Fruit fly (Drosophila melanogaster) whole organism, embryonic: ENCODE data around the gene Ctr9.
A peak's percentile ranks its signal among the peaks of the same experiment; 100 is the strongest.

Experiments used
- Ada2b ChIP-seq: fragments of 200-800 bp; sonication (Bioruptor generic); IDR thresholded peaks from 2 replicates; pipeline ENCODE4 v1.3.6; 2022; ENCODE audit warnings: missing biosample characterization, missing genetic modification characterization
- Asciz ChIP-seq: fragments of 200-800 bp; sonication (Bioruptor generic); optimal IDR thresholded peaks from 2 replicates; lab custom pipeline; 2017; ENCODE audit warnings: missing biosample characterization, mild to moderate bottlenecking, missing genetic modification characterization, missing genetic modification reagents
- CG10462 ChIP-seq: fragments of 200-800 bp; sonication (Bioruptor generic); optimal IDR thresholded peaks from 2 replicates; lab custom pipeline; 2016; ENCODE audit warnings: missing biosample characterization, missing genetic modification characterization
- CG12104 ChIP-seq: fragments of 200-800 bp; sonication (Bioruptor generic); optimal IDR thresholded peaks from 3 replicates; lab custom pipeline; 2016; ENCODE audit warnings: missing biosample characterization, missing genetic modification characterization
- CG13894 ChIP-seq: fragments of 200-800 bp; sonication (Bioruptor generic); optimal IDR thresholded peaks from 3 replicates; lab custom pipeline; 2018; ENCODE audit warnings: missing biosample characterization, mild to moderate bottlenecking, missing genetic modification characterization, moderate library complexity
- CG1529 ChIP-seq: fragments of 200-800 bp; sonication (Bioruptor generic); optimal IDR thresholded peaks from 3 replicates; lab custom pipeline; 2018; ENCODE audit warnings: missing biosample characterization, missing genetic modification characterization
- CG15601 ChIP-seq: fragments of 200-800 bp; sonication (Bioruptor generic); optimal IDR thresholded peaks from 3 replicates; lab custom pipeline; 2019; ENCODE audit warnings: missing biosample characterization, mild to moderate bottlenecking, missing genetic modification characterization, moderate library complexity
- CG2120 ChIP-seq: fragments of 200-800 bp; sonication (Bioruptor generic); optimal IDR thresholded peaks from 3 replicates; lab custom pipeline; 2016; ENCODE audit warnings: missing biosample characterization, missing genetic modification characterization
- CG2678 ChIP-seq: fragments of 200-800 bp; sonication (Bioruptor generic); optimal IDR thresholded peaks from 3 replicates; lab custom pipeline; 2019; ENCODE audit warnings: missing biosample characterization, mild to moderate bottlenecking, missing genetic modification characterization, moderate library complexity
- CG34224 ChIP-seq: fragments of 200-800 bp; sonication (Bioruptor generic); IDR thresholded peaks from 3 replicates; pipeline ENCODE4 v1.3.6; 2022; ENCODE audit warnings: missing biosample characterization, missing genetic modification characterization; ENCODE audit not compliant: partially characterized antibody
- CG42726 ChIP-seq: fragments of 200-800 bp; sonication (Bioruptor generic); IDR thresholded peaks from 2 replicates; pipeline ENCODE4 v1.3.6; 2022; ENCODE audit warnings: missing biosample characterization, missing genetic modification characterization; ENCODE audit not compliant: partially characterized antibody
- CG4404 ChIP-seq: fragments of 200-800 bp; sonication (Bioruptor generic); IDR thresholded peaks from 2 replicates; pipeline ENCODE4 v1.3.6; 2022; ENCODE audit warnings: missing biosample characterization, missing genetic modification characterization
- CG6765 ChIP-seq: fragments of 200-800 bp; sonication (Bioruptor generic); optimal IDR thresholded peaks from 3 replicates; lab custom pipeline; 2017; ENCODE audit warnings: missing biosample characterization, mild to moderate bottlenecking, missing genetic modification characterization
- CG6791 ChIP-seq: fragments of 200-800 bp; sonication (Bioruptor generic); IDR thresholded peaks from 3 replicates; pipeline ENCODE4 v1.3.6; 2022; ENCODE audit warnings: missing biosample characterization, missing genetic modification characterization; ENCODE audit not compliant: partially characterized antibody
- CG9932 ChIP-seq: fragments of 200-800 bp; sonication (Bioruptor generic); IDR thresholded peaks from 2 replicates; pipeline ENCODE4 v1.3.6; 2022; ENCODE audit warnings: missing biosample characterization, missing genetic modification characterization
- Chrac-16 ChIP-seq: fragments of 200-800 bp; sonication (Bioruptor generic); optimal IDR thresholded peaks from 3 replicates; lab custom pipeline; 2016; ENCODE audit warnings: missing biosample characterization, missing genetic modification characterization
- CrebB ChIP-seq: fragments of 200-800 bp; sonication (Bioruptor generic); optimal IDR thresholded peaks from 3 replicates; lab custom pipeline; 2018; ENCODE audit warnings: missing biosample characterization, mild to moderate bottlenecking, missing genetic modification characterization
- Fer1 ChIP-seq: fragments of 200-800 bp; sonication (Bioruptor generic); optimal IDR thresholded peaks from 2 replicates; lab custom pipeline; 2017; ENCODE audit warnings: missing biosample characterization, mild to moderate bottlenecking, missing genetic modification characterization
- HHEX ChIP-seq: fragments of 200-800 bp; sonication (Bioruptor generic); optimal IDR thresholded peaks from 3 replicates; lab custom pipeline; 2017; ENCODE audit warnings: missing biosample characterization, mild to moderate bottlenecking, missing genetic modification characterization, missing genetic modification reagents
- HLH3B ChIP-seq: fragments of 200-800 bp; sonication (Bioruptor generic); IDR thresholded peaks from 2 replicates; pipeline ENCODE4 v1.3.6; 2022; ENCODE audit warnings: missing biosample characterization, missing genetic modification characterization
- Mrtf ChIP-seq: fragments of 200-800 bp; sonication (Bioruptor generic); IDR thresholded peaks from 3 replicates; pipeline ENCODE4 v1.3.6; 2022; ENCODE audit warnings: missing biosample characterization, missing genetic modification characterization
- Nf-YA ChIP-seq: fragments of 200-800 bp; sonication (Bioruptor generic); IDR thresholded peaks from 2 replicates; pipeline ENCODE4 v1.3.6; 2022; ENCODE audit warnings: missing biosample characterization, missing genetic modification characterization
- Poxn ChIP-seq: fragments of 200-800 bp; sonication (Bioruptor generic); IDR thresholded peaks from 2 replicates; pipeline ENCODE4 v1.3.6; 2022; ENCODE audit warnings: missing biosample characterization, missing genetic modification characterization
- Spps ChIP-seq: fragments of 200-800 bp; sonication (Bioruptor generic); optimal IDR thresholded peaks from 2 replicates; lab custom pipeline; 2018; ENCODE audit warnings: missing biosample characterization, mild to moderate bottlenecking, missing genetic modification characterization
- Sry-β ChIP-seq: fragments of 200-800 bp; sonication (Bioruptor generic); optimal IDR thresholded peaks from 2 replicates; lab custom pipeline; 2018; ENCODE audit warnings: missing biosample characterization, mild to moderate bottlenecking, missing genetic modification characterization, moderate library complexity
- Xbp1 ChIP-seq: fragments of 200-800 bp; sonication (Bioruptor generic); optimal IDR thresholded peaks from 3 replicates; lab custom pipeline; 2016; ENCODE audit warnings: missing biosample characterization, mild to moderate bottlenecking, missing genetic modification characterization
- amos ChIP-seq: fragments of 200-800 bp; sonication (Bioruptor generic); IDR thresholded peaks from 2 replicates; pipeline ENCODE4 v1.3.6; 2022; ENCODE audit warnings: missing biosample characterization, missing genetic modification characterization; ENCODE audit not compliant: partially characterized antibody
- bab2 ChIP-seq: fragments of 200-800 bp; sonication (Bioruptor generic); optimal IDR thresholded peaks from 2 replicates; lab custom pipeline; 2016; ENCODE audit warnings: missing biosample characterization, missing genetic modification characterization
- caup ChIP-seq: fragments of 200-800 bp; sonication (Bioruptor generic); optimal IDR thresholded peaks from 3 replicates; lab custom pipeline; 2017; ENCODE audit warnings: missing biosample characterization, mild to moderate bottlenecking, missing genetic modification characterization, moderate library complexity; ENCODE audit not compliant: severe bottlenecking
- crc ChIP-seq: fragments of 200-800 bp; sonication (Bioruptor generic); optimal IDR thresholded peaks from 2 replicates; lab custom pipeline; 2016; ENCODE audit warnings: missing biosample characterization, missing genetic modification characterization
- dmrt11E ChIP-seq: fragments of 200-800 bp; sonication (Bioruptor generic); optimal IDR thresholded peaks from 3 replicates; lab custom pipeline; 2018; ENCODE audit warnings: missing biosample characterization, mild to moderate bottlenecking, missing genetic modification characterization, moderate library complexity
- dpn ChIP-seq, 2 experiments: fragments of 200-800 bp; sonication (Bioruptor generic); optimal IDR thresholded peaks; 3 replicates each; lab custom pipeline; 2016; ENCODE audit warnings: missing biosample characterization in 2 of 2, missing genetic modification characterization in 2 of 2
- ems ChIP-seq: fragments of 200-800 bp; sonication (Bioruptor generic); optimal IDR thresholded peaks from 3 replicates; lab custom pipeline; 2016; ENCODE audit warnings: missing biosample characterization, missing genetic modification characterization
- fd102C ChIP-seq: fragments of 200-800 bp; sonication (Bioruptor generic); optimal IDR thresholded peaks from 2 replicates; lab custom pipeline; 2018; ENCODE audit warnings: missing biosample characterization, mild to moderate bottlenecking, missing genetic modification characterization, moderate library complexity
- fru ChIP-seq: fragments of >200 bp; optimal IDR thresholded peaks from 2 replicates; lab custom pipeline; 2017
- insv ChIP-seq, 2 experiments: fragments of 200-800 bp; sonication (Bioruptor generic); optimal IDR thresholded peaks; 3 replicates each; lab custom pipeline; 2016 to 2018; ENCODE audit warnings: missing biosample characterization in 2 of 2, missing genetic modification characterization in 2 of 2
- jigr1 ChIP-seq: fragments of 200-800 bp; sonication (Bioruptor generic); IDR thresholded peaks from 3 replicates; pipeline ENCODE4 v1.3.6; 2022; ENCODE audit warnings: missing biosample characterization, missing genetic modification characterization
- kah ChIP-seq: fragments of 200-800 bp; sonication (Bioruptor generic); optimal IDR thresholded peaks from 2 replicates; lab custom pipeline; 2018; ENCODE audit warnings: missing biosample characterization, mild to moderate bottlenecking, missing genetic modification characterization
- kni ChIP-seq: fragments of 200-800 bp; sonication (Bioruptor generic); optimal IDR thresholded peaks from 3 replicates; lab custom pipeline; 2017; ENCODE audit warnings: mild to moderate bottlenecking, missing biosample characterization, missing genetic modification reagents, missing genetic modification characterization
- lola ChIP-seq, 3 experiments: fragments of >200 bp in 2 of 3; fragments of 200-800 bp in 1 of 3; sonication (Bioruptor generic) in 1 of 3; optimal IDR thresholded peaks; 2 replicates each; lab custom pipeline; 2017 to 2019; ENCODE audit warnings: missing biosample characterization in 3 of 3, missing genetic modification characterization in 3 of 3, mild to moderate bottlenecking in 1 of 3, moderate library complexity in 1 of 3
- onecut ChIP-seq: fragments of 200-800 bp; sonication (Bioruptor generic); IDR thresholded peaks from 2 replicates; pipeline ENCODE4 v1.3.6; 2022; ENCODE audit warnings: missing biosample characterization, missing genetic modification characterization
- pan ChIP-seq, 4 experiments: fragments of >200 bp in 3 of 4; fragments of 200-800 bp in 1 of 4; sonication (Bioruptor generic) in 1 of 4; optimal IDR thresholded peaks in 3 of 4; IDR thresholded peaks in 1 of 4; 2 replicates each; pipeline versions ENCODE4 v1.3.6 to Lab custom; 2017 to 2022; ENCODE audit warnings: missing biosample characterization in 2 of 4, missing genetic modification characterization in 2 of 4, mixed read lengths in 1 of 4
- ro ChIP-seq: fragments of 200-800 bp; sonication (Bioruptor generic); IDR thresholded peaks from 2 replicates; pipeline ENCODE4 v1.3.6; 2022; ENCODE audit warnings: missing biosample characterization, missing genetic modification characterization
- sima ChIP-seq: fragments of 200-800 bp; sonication (Bioruptor generic); optimal IDR thresholded peaks from 2 replicates; lab custom pipeline; 2016; ENCODE audit warnings: missing biosample characterization, missing genetic modification characterization
- slp2 ChIP-seq: fragments of 200-800 bp; sonication (Bioruptor generic); optimal IDR thresholded peaks from 2 replicates; lab custom pipeline; 2016; ENCODE audit warnings: missing biosample characterization, missing genetic modification characterization
- sug ChIP-seq: fragments of 200-800 bp; optimal IDR thresholded peaks from 2 replicates; lab custom pipeline; 2019; ENCODE audit warnings: missing biosample characterization, mild to moderate bottlenecking, missing genetic modification characterization, moderate library complexity
- vnd ChIP-seq: fragments of 200-800 bp; sonication (Bioruptor generic); IDR thresholded peaks from 3 replicates; pipeline ENCODE4 v1.3.6; 2022; ENCODE audit warnings: missing biosample characterization, missing genetic modification characterization; ENCODE audit not compliant: partially characterized antibody
- yki ChIP-seq: fragments of >200 bp; optimal IDR thresholded peaks from 3 replicates; lab custom pipeline; 2018

The Ctr9 gene

dm6 chr3L:1313039-1313766, 6.2 kb downstream of the Ctr9 start, which contains the start of the genes sturkopf and Herc4 (continued):
- TF ChIP-seq sima (GFP tag; lab: Kevin White, UChicago) (peak; percentile 8), sug (peak; percentile 83), CG2120 (GFP tag; lab: Kevin White, UChicago) (peak; percentile 87), Fer1 (GFP tag; lab: Kevin White, UChicago) (peak; percentile 56), HLH3B (GFP tag; lab: Robert Waterston, UW) (peak; percentile 48), Spps (tag; lab: Kevin White, UChicago) (no peak), ro (GFP tag; lab: Robert Waterston, UW) (peak; percentile 7; the same call in 1 of the 2 replicates), CG1529 (peak; percentile 25), dpn (GFP tag; optimal IDR thresholded peaks at IDR 0.05; lab: Kevin White, UChicago) (peak; percentile 70 to 90), CG12104 (GFP tag; lab: Kevin White, UChicago) (peak; percentile 72), yki (lab: Kevin White, UChicago) (no peak), slp2 (peak; percentile 77), CrebB (tag; lab: Kevin White, UChicago) (no peak), CG15601 (tag; lab: Kevin White, UChicago) (no peak), CG4404 (GFP tag; lab: Robert Waterston, UW) (no peak), Asciz (GFP tag; lab: Kevin White, UChicago) (peak; percentile 46), CG42726 (GFP tag; lab: Robert Waterston, UW) (no peak), Ada2b (GFP tag; lab: Robert Waterston, UW) (0 out of 2 replicates have a peak, but pooled peaks have one; percentile 41), Chrac-16 (peak; percentile 57), jigr1 (GFP tag; lab: Robert Waterston, UW) (peak; percentile 34; the same call in 1 of the 3 replicates), insv (GFP tag; optimal IDR thresholded peaks at IDR 0.05; lab: Kevin White, UChicago) (peak in 1 of 2 experiments; percentile 64), fru (lab: Kevin White, UChicago) (no peak), fd102C (no peak), CG2678 (peak; percentile 84), pan (optimal IDR thresholded peaks at IDR 0.05; lab: Kevin White, UChicago) (no peak), pan (GFP tag; optimal IDR thresholded peaks at IDR 0.05 in 1 of 2, IDR thresholded peaks at IDR 0.05 in 1 of 2) (peak in 1 of 2 experiments; percentile 53), crc (peak; percentile 78), CG34224 (GFP tag; lab: Robert Waterston, UW) (no peak), CG6791 (GFP tag; lab: Robert Waterston, UW) (no peak), Xbp1 (GFP tag; lab: Kevin White, UChicago) (peak; percentile 80), CG10462 (peak; percentile 19), Poxn (GFP tag; lab: Robert Waterston, UW) (peak; percentile 42; the same call in 1 of the 2 replicates), caup (GFP tag; lab: Kevin White, UChicago) (peak; percentile 49), CG6765 (GFP tag; lab: Kevin White, UChicago) (peak; percentile 43), bab2 (GFP tag; lab: Kevin White, UChicago) (peak; percentile 69), vnd (GFP tag; lab: Robert Waterston, UW) (no peak), kah (GFP tag; lab: Kevin White, UChicago) (no peak), kni (no peak), HHEX (GFP tag; lab: Kevin White, UChicago) (peak; percentile 16), amos (GFP tag; lab: Robert Waterston, UW) (no peak), Mrtf (GFP tag; lab: Robert Waterston, UW) (peak; percentile 69), lola (GFP tag; optimal IDR thresholded peaks at IDR 0.05; lab: Kevin White, UChicago) (peak in 1 of 3 experiments; percentile 85), dmrt11E (tag; lab: Kevin White, UChicago) (peak; percentile 62), onecut (GFP tag; lab: Robert Waterston, UW) (peak; percentile 87), CG13894 (tag; lab: Kevin White, UChicago) (peak; percentile 51), CG9932 (GFP tag; lab: Robert Waterston, UW) (peak; percentile 78), Sry-β (peak; percentile 53), ems (peak; percentile 89), Nf-YA (GFP tag; lab: Robert Waterston, UW) (no peak)
